Fruit fly (Drosophila melanogaster) whole organism, embryonic: ENCODE data around the gene Vps52.
A peak's percentile ranks its signal among the peaks of the same experiment; 100 is the strongest.

Source experiments
- Bdp1 ChIP-seq: fragments of 200-800 bp; sonication (Bioruptor generic); optimal IDR thresholded peaks from 3 replicates; lab custom pipeline; 2016; ENCODE audit warnings: missing biosample characterization, missing genetic modification characterization
- C15 ChIP-seq: fragments of 200-800 bp; sonication (Bioruptor generic); IDR thresholded peaks from 3 replicates; pipeline ENCODE4 v1.3.6; 2022; ENCODE audit warnings: missing biosample characterization, missing genetic modification characterization
- CG10565 ChIP-seq: fragments of 200-800 bp; sonication (Bioruptor generic); optimal IDR thresholded peaks from 3 replicates; lab custom pipeline; 2016; ENCODE audit warnings: missing biosample characterization, mild to moderate bottlenecking, missing genetic modification characterization
- CG10654 ChIP-seq: fragments of 200-800 bp; sonication (Bioruptor generic); optimal IDR thresholded peaks from 2 replicates; lab custom pipeline; 2016; ENCODE audit warnings: missing biosample characterization, missing genetic modification characterization
- CG11504 ChIP-seq: fragments of 200-800 bp; sonication (Bioruptor generic); optimal IDR thresholded peaks from 3 replicates; lab custom pipeline; 2019; ENCODE audit warnings: missing biosample characterization, mild to moderate bottlenecking, missing genetic modification characterization, moderate library complexity
- CG11560 ChIP-seq: fragments of 200-800 bp; sonication (Bioruptor generic); IDR thresholded peaks from 3 replicates; pipeline ENCODE4 v1.3.6; 2022; ENCODE audit warnings: missing biosample characterization, missing genetic modification characterization
- CG11696 ChIP-seq: fragments of 200-800 bp; sonication (Bioruptor generic); IDR thresholded peaks from 2 replicates; pipeline ENCODE4 v1.3.6; 2022; ENCODE audit warnings: missing biosample characterization, missing genetic modification characterization
- CG12104 ChIP-seq: fragments of 200-800 bp; sonication (Bioruptor generic); optimal IDR thresholded peaks from 3 replicates; lab custom pipeline; 2016; ENCODE audit warnings: missing biosample characterization, missing genetic modification characterization
- CG13287 ChIP-seq: fragments of 200-800 bp; sonication (Bioruptor generic); IDR thresholded peaks from 2 replicates; pipeline ENCODE4 v1.3.6; 2022; ENCODE audit warnings: missing biosample characterization, missing genetic modification characterization; ENCODE audit not compliant: partially characterized antibody
- CG13296 ChIP-seq: fragments of 200-800 bp; sonication (Bioruptor generic); optimal IDR thresholded peaks from 3 replicates; lab custom pipeline; 2018; ENCODE audit warnings: missing biosample characterization, mild to moderate bottlenecking, missing genetic modification characterization
- CG14667 ChIP-seq: fragments of 200-800 bp; sonication (Bioruptor generic); IDR thresholded peaks from 2 replicates; pipeline ENCODE4 v1.3.6; 2022; ENCODE audit warnings: missing biosample characterization, missing genetic modification characterization
- CG17829 ChIP-seq: fragments of 200-800 bp; optimal IDR thresholded peaks from 2 replicates; lab custom pipeline; 2019; ENCODE audit warnings: missing biosample characterization, mild to moderate bottlenecking, missing genetic modification characterization, moderate library complexity
- CG18619 ChIP-seq: fragments of 200-800 bp; sonication (Bioruptor generic); optimal IDR thresholded peaks from 3 replicates; lab custom pipeline; 2017; ENCODE audit warnings: missing biosample characterization, mild to moderate bottlenecking, missing genetic modification characterization
- CG2129 ChIP-seq: fragments of 200-800 bp; sonication (Bioruptor generic); IDR thresholded peaks from 2 replicates; pipeline ENCODE4 v1.3.6; 2022; ENCODE audit warnings: missing biosample characterization, missing genetic modification characterization; ENCODE audit not compliant: partially characterized antibody
- CG3065 ChIP-seq: fragments of 200-800 bp; sonication (Bioruptor generic); optimal IDR thresholded peaks from 2 replicates; lab custom pipeline; 2016; ENCODE audit warnings: missing biosample characterization, missing genetic modification characterization
- CG8388 ChIP-seq: fragments of 200-800 bp; sonication (Bioruptor generic); optimal IDR thresholded peaks from 2 replicates; lab custom pipeline; 2019; ENCODE audit warnings: missing biosample characterization, mild to moderate bottlenecking, missing genetic modification characterization, moderate library complexity
- Dll ChIP-seq: fragments of 200-800 bp; sonication (Bioruptor generic); IDR thresholded peaks from 4 replicates; pipeline ENCODE4 v1.3.6; 2022; ENCODE audit warnings: missing biosample characterization, missing genetic modification characterization; ENCODE audit not compliant: partially characterized antibody
- Dp ChIP-seq: fragments of 200-800 bp; sonication (Bioruptor generic); optimal IDR thresholded peaks from 2 replicates; lab custom pipeline; 2018; ENCODE audit warnings: missing biosample characterization, mild to moderate bottlenecking, missing genetic modification characterization, moderate library complexity
- Dref ChIP-seq: fragments of 200-800 bp; sonication (Bioruptor generic); IDR thresholded peaks from 2 replicates; pipeline ENCODE4 v1.3.6; 2022; ENCODE audit warnings: missing biosample characterization, missing genetic modification characterization
- Fer1 ChIP-seq: fragments of 200-800 bp; sonication (Bioruptor generic); optimal IDR thresholded peaks from 2 replicates; lab custom pipeline; 2017; ENCODE audit warnings: missing biosample characterization, mild to moderate bottlenecking, missing genetic modification characterization
- HLH54F ChIP-seq: fragments of 200-800 bp; sonication (Bioruptor generic); optimal IDR thresholded peaks from 3 replicates; lab custom pipeline; 2016; ENCODE audit warnings: missing biosample characterization, missing genetic modification characterization
- MESR4 ChIP-seq: fragments of 200-800 bp; sonication (Bioruptor generic); optimal IDR thresholded peaks from 2 replicates; lab custom pipeline; 2018; ENCODE audit warnings: missing biosample characterization, mild to moderate bottlenecking, missing genetic modification characterization, moderate library complexity
- Nf-YA ChIP-seq: fragments of 200-800 bp; sonication (Bioruptor generic); IDR thresholded peaks from 2 replicates; pipeline ENCODE4 v1.3.6; 2022; ENCODE audit warnings: missing biosample characterization, missing genetic modification characterization
- Opbp ChIP-seq: fragments of 200-800 bp; sonication (Bioruptor generic); IDR thresholded peaks from 3 replicates; pipeline ENCODE4 v1.3.6; 2022; ENCODE audit warnings: missing biosample characterization, missing genetic modification characterization; ENCODE audit not compliant: partially characterized antibody
- Pdp1 ChIP-seq, 2 experiments: fragments of 200-800 bp; sonication (Bioruptor generic); optimal IDR thresholded peaks; 3 replicates each; lab custom pipeline; 2016; ENCODE audit warnings: missing biosample characterization in 2 of 2, missing genetic modification characterization in 2 of 2, mild to moderate bottlenecking in 1 of 2, moderate library complexity in 1 of 2
- Side ChIP-seq: fragments of 200-800 bp; sonication (Bioruptor generic); optimal IDR thresholded peaks from 2 replicates; lab custom pipeline; 2016; ENCODE audit warnings: missing biosample characterization, missing genetic modification characterization
- amos ChIP-seq: fragments of 200-800 bp; sonication (Bioruptor generic); IDR thresholded peaks from 2 replicates; pipeline ENCODE4 v1.3.6; 2022; ENCODE audit warnings: missing biosample characterization, missing genetic modification characterization; ENCODE audit not compliant: partially characterized antibody
- bbx ChIP-seq: fragments of 200-800 bp; sonication (Bioruptor generic); IDR thresholded peaks from 2 replicates; pipeline ENCODE4 v1.3.6; 2022; ENCODE audit warnings: missing biosample characterization, missing genetic modification characterization; ENCODE audit not compliant: partially characterized antibody
- crol ChIP-seq: fragments of 200-800 bp; sonication (Bioruptor generic); IDR thresholded peaks from 2 replicates; pipeline ENCODE4 v1.3.6; 2022; ENCODE audit warnings: missing biosample characterization, missing genetic modification characterization
- dysf ChIP-seq: fragments of 200-800 bp; sonication (Bioruptor generic); IDR thresholded peaks from 3 replicates; pipeline ENCODE4 v1.3.6; 2022; ENCODE audit warnings: missing biosample characterization, missing genetic modification characterization
- ewg ChIP-seq: fragments of 200-800 bp; sonication (Bioruptor generic); optimal IDR thresholded peaks from 3 replicates; lab custom pipeline; 2017; ENCODE audit warnings: mild to moderate bottlenecking, missing biosample characterization, missing genetic modification reagents, missing genetic modification characterization
- gsb-n ChIP-seq: fragments of 200-800 bp; sonication (Bioruptor generic); optimal IDR thresholded peaks from 3 replicates; lab custom pipeline; 2018; ENCODE audit warnings: missing biosample characterization, mild to moderate bottlenecking, missing genetic modification characterization
- hbn ChIP-seq: fragments of 200-800 bp; sonication (Bioruptor generic); IDR thresholded peaks from 2 replicates; pipeline ENCODE4 v1.3.6; 2022; ENCODE audit warnings: missing biosample characterization, missing genetic modification characterization; ENCODE audit not compliant: partially characterized antibody
- knrl ChIP-seq: fragments of 200-800 bp; sonication (Bioruptor generic); IDR thresholded peaks from 3 replicates; pipeline ENCODE4 v1.3.6; 2022; ENCODE audit warnings: missing biosample characterization, missing genetic modification characterization; ENCODE audit not compliant: partially characterized antibody
- lilli ChIP-seq: fragments of 200-800 bp; sonication (Bioruptor generic); optimal IDR thresholded peaks from 3 replicates; lab custom pipeline; 2016; ENCODE audit warnings: missing biosample characterization, missing genetic modification characterization
- lmd ChIP-seq: fragments of 200-800 bp; sonication (Bioruptor generic); IDR thresholded peaks from 2 replicates; pipeline ENCODE4 v1.3.6; 2022; ENCODE audit warnings: missing biosample characterization, missing genetic modification characterization
- maf-S ChIP-seq: fragments of 200-800 bp; sonication (Bioruptor generic); optimal IDR thresholded peaks from 2 replicates; lab custom pipeline; 2016; ENCODE audit warnings: missing biosample characterization, missing genetic modification characterization
- nerfin-1 ChIP-seq: fragments of 200-800 bp; sonication (Bioruptor generic); optimal IDR thresholded peaks from 3 replicates; lab custom pipeline; 2019; ENCODE audit warnings: missing biosample characterization, mild to moderate bottlenecking, missing genetic modification characterization, moderate library complexity
- nmo ChIP-seq: fragments of 200-800 bp; sonication (Bioruptor generic); optimal IDR thresholded peaks from 2 replicates; lab custom pipeline; 2018; ENCODE audit warnings: missing biosample characterization, mild to moderate bottlenecking, missing genetic modification characterization, moderate library complexity
- salm ChIP-seq: fragments of 200-800 bp; sonication (Bioruptor generic); optimal IDR thresholded peaks from 2 replicates; lab custom pipeline; 2018; ENCODE audit warnings: missing biosample characterization, mild to moderate bottlenecking, missing genetic modification characterization
- stc ChIP-seq: fragments of 200-800 bp; sonication (Bioruptor generic); IDR thresholded peaks from 2 replicates; pipeline ENCODE4 v1.3.6; 2022; ENCODE audit warnings: missing biosample characterization, missing genetic modification characterization
- tin ChIP-seq: fragments of 200-800 bp; sonication (Bioruptor generic); optimal IDR thresholded peaks from 3 replicates; lab custom pipeline; 2016; ENCODE audit warnings: missing biosample characterization, missing genetic modification characterization
- tna ChIP-seq: fragments of 200-800 bp; sonication (Bioruptor generic); IDR thresholded peaks from 2 replicates; pipeline ENCODE4 v1.3.6; 2022; ENCODE audit warnings: missing biosample characterization, missing genetic modification characterization; ENCODE audit not compliant: partially characterized antibody
- tup ChIP-seq: fragments of 200-800 bp; sonication (Bioruptor generic); optimal IDR thresholded peaks from 2 replicates; lab custom pipeline; 2016; ENCODE audit warnings: missing biosample characterization, mild to moderate bottlenecking, missing genetic modification characterization, moderate library complexity
- unc-4 ChIP-seq: fragments of 200-800 bp; sonication (Bioruptor generic); IDR thresholded peaks from 2 replicates; pipeline ENCODE4 v1.3.6; 2022; ENCODE audit warnings: missing biosample characterization, missing genetic modification characterization; ENCODE audit not compliant: partially characterized antibody
- vnd ChIP-seq: fragments of 200-800 bp; sonication (Bioruptor generic); IDR thresholded peaks from 3 replicates; pipeline ENCODE4 v1.3.6; 2022; ENCODE audit warnings: missing biosample characterization, missing genetic modification characterization; ENCODE audit not compliant: partially characterized antibody

The Vps52 gene

dm6 chr2L:5542944-5543515 lies 19.3 kb upstream of the Vps52 start (continued):
- peak; percentile 26 for TF ChIP-seq nerfin-1 (tag; lab: Kevin White, UChicago)
- TF ChIP-seq CG8388 (GFP tag; lab: Kevin White, UChicago) = peak; percentile 31
- peak; percentile 27 for TF ChIP-seq nmo
- TF ChIP-seq CG11696 (GFP tag; lab: Robert Waterston, UW) = 0 out of 2 replicates have a peak, but pooled peaks have one; percentile 23
- TF ChIP-seq stc (GFP tag; lab: Robert Waterston, UW) = peak; percentile 27; the same call in 1 of the 2 replicates
- no peak for TF ChIP-seq CG14667 (GFP tag; lab: Robert Waterston, UW)
- TF ChIP-seq Dref = no peak
- TF ChIP-seq C15 (GFP tag; lab: Robert Waterston, UW) = no peak
- TF ChIP-seq CG3065 (GFP tag; lab: Kevin White, UChicago) = no peak
- peak; percentile 38 for TF ChIP-seq tin (GFP tag; lab: Kevin White, UChicago)
- no peak for TF ChIP-seq CG10654
- TF ChIP-seq ewg = no peak
- no peak for TF ChIP-seq salm (tag; lab: Kevin White, UChicago)
- peak; percentile 38; the same call in 1 of the 2 replicates for TF ChIP-seq lmd (GFP tag; lab: Robert Waterston, UW)

DNA sequence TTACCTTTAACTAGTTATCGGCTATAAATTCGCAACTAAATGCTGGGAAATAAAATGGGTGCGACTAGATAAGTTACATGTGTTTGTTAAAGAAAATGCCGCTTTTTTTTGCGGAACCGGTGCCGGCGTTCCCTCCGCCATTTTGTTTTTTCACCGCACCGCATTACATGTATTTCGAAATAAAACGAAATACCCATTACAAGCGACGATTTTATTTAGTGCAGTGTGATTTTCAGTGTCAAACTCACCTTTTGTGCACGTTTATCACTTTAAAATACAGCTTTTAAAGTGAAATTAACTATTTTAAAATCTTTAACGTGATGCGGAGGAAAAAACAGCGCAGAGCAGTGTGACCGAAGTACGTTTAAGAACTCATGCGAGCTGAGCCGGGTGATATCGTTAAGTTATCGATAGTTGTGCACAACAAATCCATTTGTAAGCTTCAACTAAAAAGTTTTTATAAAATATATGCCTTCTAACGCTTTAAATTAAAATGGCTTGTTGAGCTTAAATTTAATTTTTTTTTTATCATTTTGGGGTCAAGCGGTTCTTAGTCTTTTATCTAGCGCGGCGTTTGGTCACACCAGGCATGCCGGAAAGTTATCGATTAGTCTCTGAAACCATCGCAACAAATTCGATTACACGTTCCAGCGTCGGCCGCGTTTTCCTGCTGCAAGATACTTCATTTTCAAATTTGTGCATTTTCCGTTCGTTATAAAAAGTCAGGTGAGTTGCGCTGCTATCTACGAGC lies 18.4 kb upstream of the Vps52 start, which contains the start of the genes Hel25E and Lam:
Gene Hel25E, minus strand, starts transcription at position 380 of the 751 bp plus-strand sequence.
Gene Lam, plus strand, starts transcription at position 546 of the 751 bp plus-strand sequence.
- TF ChIP-seq CG2129 (GFP tag; lab: Robert Waterston, UW) (peak; percentile 87), CG18619 (GFP tag; lab: Kevin White, UChicago) (no peak), CG11504 (tag; lab: Kevin White, UChicago) (no peak), unc-4 (GFP tag; lab: Robert Waterston, UW) (peak; percentile 93), gsb-n (tag; lab: Kevin White, UChicago) (no peak), knrl (GFP tag; lab: Robert Waterston, UW) (peak; percentile 89), CG13287 (GFP tag; lab: Robert Waterston, UW) (peak; percentile 95), amos (GFP tag; lab: Robert Waterston, UW) (peak; percentile 83), Dp (GFP tag; lab: Kevin White, UChicago) (peak; percentile 50), vnd (peak; percentile 85), tna (peak; percentile 57), maf-S (GFP tag; lab: Kevin White, UChicago) (peak; percentile 16), CG17829 (peak; percentile 50), Nf-YA (GFP tag; lab: Robert Waterston, UW) (no peak), CG10565 (no peak), CG12104 (GFP tag; lab: Kevin White, UChicago) (peak; percentile 9), hbn (peak; percentile 90), bbx (GFP tag; lab: Robert Waterston, UW) (peak; percentile 69), Bdp1 (GFP tag; lab: Kevin White, UChicago) (no peak), Side (GFP tag; lab: Kevin White, UChicago) (peak; percentile 14), CG13296 (GFP tag; lab: Kevin White, UChicago) (no peak), Dll (GFP tag; lab: Robert Waterston, UW) (peak; percentile 97), Opbp (peak; percentile 76), tup (GFP tag; lab: Kevin White, UChicago) (no peak), Pdp1 (GFP tag; optimal IDR thresholded peaks at IDR 0.05; lab: Kevin White, UChicago) (peak; percentile 5 to 7), Fer1 (GFP tag; lab: Kevin White, UChicago) (no peak), CG11560 (peak; percentile 39; the same call in 1 of the 3 replicates), HLH54F (GFP tag; lab: Kevin White, UChicago) (peak; percentile 6), dysf (GFP tag; lab: Robert Waterston, UW) (no peak), lilli (GFP tag; lab: Kevin White, UChicago) (peak; percentile 27), MESR4 (peak; percentile 38), crol (no peak)
